Worm (Caenorhabditis elegans): ENCODE results near the gene aak-2.

DNA sequence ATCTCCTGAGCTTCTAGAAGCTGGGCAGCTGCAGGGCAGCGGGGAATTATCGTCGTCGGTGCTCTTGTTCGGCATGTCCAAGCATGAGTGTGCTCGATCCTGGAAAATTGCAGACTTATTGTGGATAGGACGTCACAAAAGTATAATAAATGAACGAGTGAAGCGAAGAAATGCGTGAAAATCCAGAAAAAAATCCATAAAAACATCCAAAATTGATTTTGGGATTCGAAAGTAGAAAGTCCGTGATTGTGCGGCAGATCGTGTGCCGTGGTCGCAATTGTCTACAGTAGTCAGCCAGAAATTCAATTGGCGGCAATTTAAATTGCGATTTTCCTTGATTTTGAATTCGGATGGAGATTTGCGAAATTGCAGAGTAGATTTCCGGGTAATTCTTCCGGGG is 40.4 kb downstream of the aak-2 start, which contains the start of gene F41G4.7:
- TF ChIP-seq nhr-11 (tag; optimal IDR thresholded peaks at IDR 0.05) = no peak
- no peak for TF ChIP-seq pqm-1 (tag; optimal IDR thresholded peaks at IDR 0.05)
- no peak for TF ChIP-seq lin-14 (GFP tag; optimal IDR thresholded peaks at IDR 0.05)
- TF ChIP-seq ceh-82 (tag; optimal IDR thresholded peaks at IDR 0.05) = no peak
- no peak for TF ChIP-seq lsy-2 (tag; optimal IDR thresholded peaks at IDR 0.05)
- no peak for TF ChIP-seq aha-1 (tag; optimal IDR thresholded peaks at IDR 0.05)
- no peak for TF ChIP-seq nhr-85 (tag)
- no peak for TF ChIP-seq unc-130 (tag; optimal IDR thresholded peaks at IDR 0.05)
- no peak for TF ChIP-seq sptf-1 (tag; optimal IDR thresholded peaks at IDR 0.05)
